Fruit fly (Drosophila melanogaster): ENCODE results near the gene Oatp33Ea.
A peak's percentile ranks its signal among the peaks of the same experiment; 100 is the strongest.

The Oatp33Ea gene

dm6 chr2L:12483866-12484554 is 38.3 kb upstream of the Oatp33Ea start (continued):
- TF ChIP-seq bab2 (GFP tag; optimal IDR thresholded peaks at IDR 0.05), result peak; percentile 89
- peak; percentile 92 for TF ChIP-seq sqz (GFP tag; optimal IDR thresholded peaks at IDR 0.05)
- peak; percentile 54; the same call in 1 of the 2 replicates for TF ChIP-seq toy (GFP tag; IDR thresholded peaks at IDR 0.05)
- peak; percentile 9 for TF ChIP-seq pfk (GFP tag; optimal IDR thresholded peaks at IDR 0.05)
- TF ChIP-seq lov (optimal IDR thresholded peaks at IDR 0.05), result no peak
- TF ChIP-seq lov (GFP tag; IDR thresholded peaks at IDR 0.05), result peak; percentile 81; the same call in 1 of the 3 replicates
- peak; percentile 86 for TF ChIP-seq Dek (tag; optimal IDR thresholded peaks at IDR 0.05)
- TF ChIP-seq CG11504 (tag; optimal IDR thresholded peaks at IDR 0.05), result peak; percentile 92
- no peak for TF ChIP-seq prd (optimal IDR thresholded peaks at IDR 0.05)
- peak; percentile 90 for TF ChIP-seq prd (GFP tag; IDR thresholded peaks at IDR 0.05)
- peak; percentile 10 for TF ChIP-seq Sry-β (GFP tag; optimal IDR thresholded peaks at IDR 0.05)
- TF ChIP-seq Usf (GFP tag; optimal IDR thresholded peaks at IDR 0.05), result peak; percentile 55
- peak; percentile 84 for TF ChIP-seq Nf-YC (tag; optimal IDR thresholded peaks at IDR 0.05)
- peak; percentile 78 for TF ChIP-seq disco-r (GFP tag; optimal IDR thresholded peaks at IDR 0.05)
- peak; percentile 89; the same call in 1 of the 3 replicates for TF ChIP-seq CG34422 (GFP tag; IDR thresholded peaks at IDR 0.05)
- TF ChIP-seq CG4707 (GFP tag; optimal IDR thresholded peaks at IDR 0.05), result peak; percentile 61
- peak; percentile 82 for TF ChIP-seq mirr (GFP tag; optimal IDR thresholded peaks at IDR 0.05)
- peak; percentile 88 for TF ChIP-seq salm (tag; optimal IDR thresholded peaks at IDR 0.05)
- TF ChIP-seq CG3065 (GFP tag; optimal IDR thresholded peaks at IDR 0.05), result peak; percentile 62
- TF ChIP-seq CG12744 (GFP tag; optimal IDR thresholded peaks at IDR 0.05), result peak; percentile 82
- peak; percentile 60 for TF ChIP-seq CrebB (tag; optimal IDR thresholded peaks at IDR 0.05)
- peak; percentile 82 for TF ChIP-seq Mad (GFP tag; optimal IDR thresholded peaks at IDR 0.05)
- peak; percentile 73 for TF ChIP-seq Rx (GFP tag; IDR thresholded peaks at IDR 0.05)
- TF ChIP-seq ab (GFP tag; optimal IDR thresholded peaks at IDR 0.05), result peak; percentile 76
- peak; percentile 85 for TF ChIP-seq luna (GFP tag; optimal IDR thresholded peaks at IDR 0.05)
- peak; percentile 81 for TF ChIP-seq CG10209 (GFP tag; optimal IDR thresholded peaks at IDR 0.05)
- TF ChIP-seq croc (GFP tag; conservative IDR thresholded peaks at IDR 0.05), result peak; percentile 82
- peak; percentile 97 for TF ChIP-seq Ets65A (GFP tag)
- peak; percentile 78; the same call in 1 of the 2 replicates for TF ChIP-seq CG32767 (GFP tag; IDR thresholded peaks at IDR 0.05)
- TF ChIP-seq CG18764 (GFP tag; optimal IDR thresholded peaks at IDR 0.05), result peak; percentile 81
- TF ChIP-seq ftz-f1 (GFP tag; optimal IDR thresholded peaks at IDR 0.05), result no peak
- peak; percentile 92 for TF ChIP-seq ci (GFP tag; IDR thresholded peaks at IDR 0.05)
- peak; percentile 54 for TF ChIP-seq CG17912 (GFP tag; optimal IDR thresholded peaks at IDR 0.05)
- peak in 1 of 3 experiments; percentile 85 for TF ChIP-seq lola (GFP tag; optimal IDR thresholded peaks at IDR 0.05)
- TF ChIP-seq Sin3A (optimal IDR thresholded peaks at IDR 0.05), result no peak
- TF ChIP-seq Ssrp (tag; optimal IDR thresholded peaks at IDR 0.05), result peak; percentile 87
- peak; percentile 80 to 93 for TF ChIP-seq chif (GFP tag; optimal IDR thresholded peaks at IDR 0.05)
- no peak for TF ChIP-seq Dp (GFP tag; optimal IDR thresholded peaks at IDR 0.05)
- peak; percentile 88 for TF ChIP-seq CG16863 (GFP tag; optimal IDR thresholded peaks at IDR 0.05)
- peak; percentile 83 for TF ChIP-seq p53 (GFP tag; optimal IDR thresholded peaks at IDR 0.05)
- peak; percentile 89 for TF ChIP-seq CG18262 (tag; optimal IDR thresholded peaks at IDR 0.05)
- no peak for TF ChIP-seq cad (GFP tag; optimal IDR thresholded peaks at IDR 0.05)
- TF ChIP-seq Tbp (GFP tag; optimal IDR thresholded peaks at IDR 0.05), result no peak
- TF ChIP-seq Mes4 (GFP tag; optimal IDR thresholded peaks at IDR 0.05), result peak; percentile 86
- peak; percentile 82 for TF ChIP-seq Hr3 (GFP tag; optimal IDR thresholded peaks at IDR 0.05)
- TF ChIP-seq bsh (GFP tag; optimal IDR thresholded peaks at IDR 0.05), result peak; percentile 88 to 93
- TF ChIP-seq unc-4 (GFP tag; IDR thresholded peaks at IDR 0.05; ENCODE audit: partially characterized antibody), result no peak
- peak; percentile 82 for TF ChIP-seq da (GFP tag; optimal IDR thresholded peaks at IDR 0.05)
- peak; percentile 90 for TF ChIP-seq pnt (GFP tag; optimal IDR thresholded peaks at IDR 0.05)
- peak; percentile 41 for TF ChIP-seq CG17186 (GFP tag; optimal IDR thresholded peaks at IDR 0.05)
